Fruit fly (Drosophila melanogaster) whole organism, embryonic: ENCODE data around the gene Lon.
A peak's percentile ranks its signal among the peaks of the same experiment; 100 is the strongest.

Source experiments
- CG10979 ChIP-seq: fragments of 200-800 bp; sonication (Bioruptor generic); optimal IDR thresholded peaks from 2 replicates; lab custom pipeline; 2018; ENCODE audit warnings: missing biosample characterization, mild to moderate bottlenecking, missing genetic modification characterization, moderate library complexity
- CG11723 ChIP-seq: fragments of 200-800 bp; sonication (Bioruptor generic); optimal IDR thresholded peaks from 2 replicates; lab custom pipeline; 2017; ENCODE audit warnings: missing biosample characterization, mild to moderate bottlenecking, missing genetic modification characterization
- CG13123 ChIP-seq: fragments of 200-800 bp; sonication (Bioruptor generic); optimal IDR thresholded peaks from 2 replicates; lab custom pipeline; 2016; ENCODE audit warnings: missing biosample characterization, missing genetic modification characterization
- CG17829 ChIP-seq: fragments of 200-800 bp; optimal IDR thresholded peaks from 2 replicates; lab custom pipeline; 2019; ENCODE audit warnings: missing biosample characterization, mild to moderate bottlenecking, missing genetic modification characterization, moderate library complexity
- CG2712 ChIP-seq: fragments of 200-800 bp; optimal IDR thresholded peaks from 3 replicates; lab custom pipeline; 2019; ENCODE audit warnings: missing biosample characterization, mild to moderate bottlenecking, missing genetic modification characterization, moderate library complexity
- CG31388 ChIP-seq: fragments of 200-800 bp; sonication (Bioruptor generic); optimal IDR thresholded peaks from 2 replicates; lab custom pipeline; 2016; ENCODE audit warnings: missing biosample characterization, missing genetic modification characterization
- CG31441 ChIP-seq: fragments of 200-800 bp; sonication (Bioruptor generic); IDR thresholded peaks from 2 replicates; pipeline ENCODE4 v1.3.6; 2022; ENCODE audit warnings: missing biosample characterization, missing genetic modification characterization
- CG32767 ChIP-seq: fragments of 200-800 bp; sonication (Bioruptor generic); IDR thresholded peaks from 2 replicates; pipeline ENCODE4 v1.3.6; 2022; ENCODE audit warnings: missing biosample characterization, missing genetic modification characterization
- CG34376 ChIP-seq: fragments of 200-800 bp; sonication (Bioruptor generic); optimal IDR thresholded peaks from 2 replicates; lab custom pipeline; 2018; ENCODE audit warnings: missing biosample characterization, mild to moderate bottlenecking, missing genetic modification characterization
- CG5180 ChIP-seq: fragments of 200-800 bp; sonication (Bioruptor generic); optimal IDR thresholded peaks from 3 replicates; lab custom pipeline; 2017; ENCODE audit warnings: missing biosample characterization, missing genetic modification characterization, mild to moderate bottlenecking, moderate library complexity, missing genetic modification reagents
- CG6791 ChIP-seq: fragments of 200-800 bp; sonication (Bioruptor generic); IDR thresholded peaks from 3 replicates; pipeline ENCODE4 v1.3.6; 2022; ENCODE audit warnings: missing biosample characterization, missing genetic modification characterization; ENCODE audit not compliant: partially characterized antibody
- CG8359 ChIP-seq: fragments of 200-800 bp; sonication (Bioruptor generic); optimal IDR thresholded peaks from 2 replicates; lab custom pipeline; 2017; ENCODE audit warnings: missing biosample characterization, mild to moderate bottlenecking, missing genetic modification characterization, borderline replicate concordance
- CHES-1-like ChIP-seq: fragments of 200-800 bp; sonication (Bioruptor generic); optimal IDR thresholded peaks from 2 replicates; lab custom pipeline; 2016; ENCODE audit warnings: missing biosample characterization, missing genetic modification characterization
- Dip3 ChIP-seq: fragments of 200-800 bp; sonication (Bioruptor generic); optimal IDR thresholded peaks from 3 replicates; lab custom pipeline; 2016; ENCODE audit warnings: missing biosample characterization, missing genetic modification characterization
- E2f1 ChIP-seq: fragments of 200-800 bp; sonication (Bioruptor generic); IDR thresholded peaks from 2 replicates; pipeline ENCODE4 v1.3.6; 2022; ENCODE audit warnings: missing biosample characterization, missing genetic modification characterization
- Ets65A ChIP-seq: fragments of 200-800 bp; sonication (Bioruptor generic); peaks from one replicate; lab custom pipeline; 2016; ENCODE audit warnings: missing biosample characterization, missing genetic modification characterization
- Hey ChIP-seq: fragments of 200-800 bp; sonication (Bioruptor generic); optimal IDR thresholded peaks from 3 replicates; lab custom pipeline; 2018; ENCODE audit warnings: missing biosample characterization, mild to moderate bottlenecking, missing genetic modification characterization
- HmgZ ChIP-seq: fragments of 200-800 bp; sonication (Bioruptor generic); optimal IDR thresholded peaks from 2 replicates; lab custom pipeline; 2018; ENCODE audit warnings: missing biosample characterization, mild to moderate bottlenecking, missing genetic modification characterization
- Lhr ChIP-seq: fragments of 200-800 bp; sonication (Bioruptor generic); optimal IDR thresholded peaks from 3 replicates; lab custom pipeline; 2017; ENCODE audit warnings: mild to moderate bottlenecking, missing biosample characterization, missing genetic modification reagents, missing genetic modification characterization
- Med ChIP-seq: fragments of 200-800 bp; sonication (Bioruptor generic); peaks from one replicate; lab custom pipeline; 2016; ENCODE audit warnings: missing biosample characterization, missing genetic modification characterization, mild to moderate bottlenecking, inconsistent platforms, moderate library complexity
- PHDP ChIP-seq: fragments of 200-800 bp; sonication (Bioruptor generic); optimal IDR thresholded peaks from 3 replicates; lab custom pipeline; 2018; ENCODE audit warnings: missing biosample characterization, mild to moderate bottlenecking, missing genetic modification characterization, moderate library complexity
- Poxn ChIP-seq: fragments of 200-800 bp; sonication (Bioruptor generic); IDR thresholded peaks from 2 replicates; pipeline ENCODE4 v1.3.6; 2022; ENCODE audit warnings: missing biosample characterization, missing genetic modification characterization
- Ravus ChIP-seq: fragments of 200-800 bp; sonication (Bioruptor generic); IDR thresholded peaks from 2 replicates; pipeline ENCODE4 v1.3.6; 2022; ENCODE audit warnings: missing biosample characterization, missing genetic modification characterization
- Rx ChIP-seq: fragments of 200-800 bp; sonication (Bioruptor generic); IDR thresholded peaks from 2 replicates; pipeline ENCODE4 v1.3.6; 2022; ENCODE audit warnings: missing biosample characterization, missing genetic modification characterization
- Spps ChIP-seq: fragments of 200-800 bp; sonication (Bioruptor generic); optimal IDR thresholded peaks from 2 replicates; lab custom pipeline; 2018; ENCODE audit warnings: missing biosample characterization, mild to moderate bottlenecking, missing genetic modification characterization
- Tbp ChIP-seq: fragments of >200 bp; optimal IDR thresholded peaks from 2 replicates; lab custom pipeline; 2018; ENCODE audit warnings: missing biosample characterization, missing genetic modification characterization
- Trl ChIP-seq, 3 experiments: fragments of >200 bp in 2 of 3; fragments of 200-800 bp in 1 of 3; sonication (Bioruptor generic) in 1 of 3; optimal IDR thresholded peaks; 2 replicates in 1 of 3; 3 replicates in 2 of 3; lab custom pipeline; 2016 to 2017; ENCODE audit warnings: missing biosample characterization in 1 of 3, missing genetic modification characterization in 1 of 3
- aop ChIP-seq: fragments of 200-800 bp; sonication (Bioruptor generic); IDR thresholded peaks from 2 replicates; pipeline ENCODE4 v1.3.6; 2022; ENCODE audit warnings: missing biosample characterization, missing genetic modification characterization
- ap ChIP-seq: fragments of 200-800 bp; sonication (Bioruptor generic); IDR thresholded peaks from 2 replicates; pipeline ENCODE4 v1.3.6; 2022; ENCODE audit warnings: missing biosample characterization, missing genetic modification characterization
- ash1 ChIP-seq: fragments of 200-800 bp; sonication (Bioruptor generic); optimal IDR thresholded peaks from 2 replicates; lab custom pipeline; 2018; ENCODE audit warnings: missing biosample characterization, mild to moderate bottlenecking, missing genetic modification characterization
- ato ChIP-seq: fragments of 200-800 bp; sonication (Bioruptor generic); IDR thresholded peaks from 2 replicates; pipeline ENCODE4 v1.3.6; 2022; ENCODE audit warnings: missing biosample characterization, missing genetic modification characterization; ENCODE audit not compliant: partially characterized antibody
- bigmax ChIP-seq: fragments of 200-800 bp; sonication (Bioruptor generic); optimal IDR thresholded peaks from 2 replicates; lab custom pipeline; 2018; ENCODE audit warnings: missing biosample characterization, mild to moderate bottlenecking, missing genetic modification characterization
- cad ChIP-seq: fragments of >200 bp; optimal IDR thresholded peaks from 2 replicates; lab custom pipeline; 2017; ENCODE audit warnings: missing biosample characterization, missing genetic modification characterization
- cg ChIP-seq: fragments of 200-800 bp; sonication (Bioruptor generic); optimal IDR thresholded peaks from 3 replicates; lab custom pipeline; 2019; ENCODE audit warnings: missing biosample characterization, mild to moderate bottlenecking, missing genetic modification characterization, moderate library complexity
- chm ChIP-seq: fragments of 200-800 bp; sonication (Bioruptor generic); IDR thresholded peaks from 2 replicates; pipeline ENCODE4 v1.3.6; 2022; ENCODE audit warnings: missing biosample characterization, missing genetic modification characterization
- chn ChIP-seq: fragments of 200-800 bp; sonication (Bioruptor generic); optimal IDR thresholded peaks from 2 replicates; lab custom pipeline; 2016; ENCODE audit warnings: missing biosample characterization, missing genetic modification characterization
- dati ChIP-seq: fragments of 200-800 bp; sonication (Bioruptor generic); IDR thresholded peaks from 2 replicates; pipeline ENCODE4 v1.3.6; 2022; ENCODE audit warnings: missing biosample characterization, missing genetic modification characterization
- en ChIP-seq: fragments of 200-800 bp; sonication (Bioruptor generic); optimal IDR thresholded peaks from 2 replicates; lab custom pipeline; 2016; ENCODE audit warnings: missing biosample characterization, missing genetic modification characterization
- fru ChIP-seq: fragments of >200 bp; optimal IDR thresholded peaks from 2 replicates; lab custom pipeline; 2017
- gce ChIP-seq: fragments of 200-800 bp; sonication (Bioruptor generic); IDR thresholded peaks from 3 replicates; pipeline ENCODE4 v1.3.6; 2022; ENCODE audit warnings: missing biosample characterization, missing genetic modification characterization
- h ChIP-seq: fragments of >200 bp; optimal IDR thresholded peaks from 2 replicates; lab custom pipeline; 2017
- her ChIP-seq: fragments of 200-800 bp; sonication (Bioruptor generic); optimal IDR thresholded peaks from 2 replicates; lab custom pipeline; 2016; ENCODE audit warnings: missing biosample characterization, missing genetic modification characterization
- lilli ChIP-seq: fragments of 200-800 bp; sonication (Bioruptor generic); optimal IDR thresholded peaks from 3 replicates; lab custom pipeline; 2016; ENCODE audit warnings: missing biosample characterization, missing genetic modification characterization
- oc ChIP-seq: fragments of 200-800 bp; sonication (Bioruptor generic); optimal IDR thresholded peaks from 2 replicates; lab custom pipeline; 2018; ENCODE audit warnings: missing biosample characterization, mild to moderate bottlenecking, missing genetic modification characterization, moderate library complexity
- odd ChIP-seq: fragments of 200-800 bp; sonication (Bioruptor generic); optimal IDR thresholded peaks from 2 replicates; lab custom pipeline; 2017; ENCODE audit warnings: missing biosample characterization, mild to moderate bottlenecking, missing genetic modification characterization
- pan ChIP-seq, 4 experiments: fragments of >200 bp in 3 of 4; fragments of 200-800 bp in 1 of 4; sonication (Bioruptor generic) in 1 of 4; optimal IDR thresholded peaks in 3 of 4; IDR thresholded peaks in 1 of 4; 2 replicates each; pipeline versions ENCODE4 v1.3.6 to Lab custom; 2017 to 2022; ENCODE audit warnings: missing biosample characterization in 2 of 4, missing genetic modification characterization in 2 of 4, mixed read lengths in 1 of 4
- pfk ChIP-seq: fragments of 200-800 bp; sonication (Bioruptor generic); optimal IDR thresholded peaks from 2 replicates; lab custom pipeline; 2018; ENCODE audit warnings: missing biosample characterization, mild to moderate bottlenecking, missing genetic modification characterization, moderate library complexity
- psq ChIP-seq: fragments of 200-800 bp; sonication (Bioruptor generic); optimal IDR thresholded peaks from 2 replicates; lab custom pipeline; 2017; ENCODE audit warnings: missing biosample characterization, missing genetic modification characterization
- pzg ChIP-seq: fragments of 200-800 bp; sonication (Bioruptor generic); optimal IDR thresholded peaks from 3 replicates; lab custom pipeline; 2018; ENCODE audit warnings: missing biosample characterization, mild to moderate bottlenecking, missing genetic modification characterization, moderate library complexity
- schlank ChIP-seq: fragments of 200-800 bp; sonication (Bioruptor generic); optimal IDR thresholded peaks from 2 replicates; lab custom pipeline; 2018; ENCODE audit warnings: missing biosample characterization, mild to moderate bottlenecking, missing genetic modification characterization
- trh ChIP-seq: fragments of 200-800 bp; sonication (Bioruptor generic); optimal IDR thresholded peaks from 2 replicates; lab custom pipeline; 2016; ENCODE audit warnings: missing biosample characterization, missing genetic modification characterization

Lon gene

dm6 chr3L:19655923-19656322, 43.9 kb upstream of the Lon start (continued):
- TF ChIP-seq CG5180 (GFP tag; lab: Kevin White, UChicago) (peak; percentile 56), pzg (no peak), pfk (GFP tag; lab: Kevin White, UChicago) (no peak), oc (peak; percentile 66), lilli (GFP tag; lab: Kevin White, UChicago) (peak; percentile 8), gce (peak; percentile 47; the same call in 1 of the 3 replicates), odd (peak; percentile 36), bigmax (GFP tag; lab: Kevin White, UChicago) (no peak), her (no peak), E2f1 (GFP tag; lab: Robert Waterston, UW) (no peak), PHDP (tag; lab: Kevin White, UChicago) (peak; percentile 54), Tbp (GFP tag; lab: Kevin White, UChicago) (no peak), cg (GFP tag; lab: Kevin White, UChicago) (no peak), Hey (tag; lab: Kevin White, UChicago) (no peak), pan (optimal IDR thresholded peaks at IDR 0.05; lab: Kevin White, UChicago) (no peak), pan (GFP tag; optimal IDR thresholded peaks at IDR 0.05 in 1 of 2, IDR thresholded peaks at IDR 0.05 in 1 of 2) (peak in 1 of 2 experiments; percentile 48), CG8359 (GFP tag; lab: Kevin White, UChicago) (peak; percentile 25), HmgZ (tag; lab: Kevin White, UChicago) (no peak), chn (GFP tag; lab: Kevin White, UChicago) (no peak), schlank (tag; lab: Kevin White, UChicago) (no peak), Rx (GFP tag; lab: Robert Waterston, UW) (0 out of 2 replicates have a peak, but pooled peaks have one; percentile 15), CG2712 (tag; lab: Kevin White, UChicago) (peak; percentile 77), ash1 (GFP tag; lab: Kevin White, UChicago) (no peak), trh (GFP tag; lab: Kevin White, UChicago) (peak; percentile 15), CG11723 (GFP tag; lab: Kevin White, UChicago) (peak; percentile 42), en (GFP tag; lab: Kevin White, UChicago) (no peak), CG32767 (GFP tag; lab: Robert Waterston, UW) (no peak), CG31388 (GFP tag; lab: Kevin White, UChicago) (no peak), Poxn (GFP tag; lab: Robert Waterston, UW) (no peak), Ets65A (GFP tag; lab: Kevin White, UChicago) (peak; percentile 11), Ravus (GFP tag; lab: Robert Waterston, UW) (no peak; the same call in 1 of the 2 replicates), CG10979 (peak; percentile 68), cad (GFP tag; lab: Kevin White, UChicago) (no peak), Trl (optimal IDR thresholded peaks at IDR 0.05; lab: Kevin White, UChicago) (no peak), Trl (GFP tag; optimal IDR thresholded peaks at IDR 0.05; lab: Kevin White, UChicago) (peak; percentile 5), CG6791 (GFP tag; lab: Robert Waterston, UW) (no peak), CG17829 (peak; percentile 61), fru (lab: Kevin White, UChicago) (no peak), ap (GFP tag; lab: Robert Waterston, UW) (no peak), h (no peak), psq (GFP tag; lab: Kevin White, UChicago) (no peak), CG31441 (peak; percentile 67), Dip3 (GFP tag; lab: Kevin White, UChicago) (no peak), ato (GFP tag; lab: Robert Waterston, UW) (no peak), aop (0 out of 2 replicates have a peak, but pooled peaks have one; percentile 31), dati (GFP tag; lab: Robert Waterston, UW) (no peak), CG34376 (GFP tag; lab: Kevin White, UChicago) (no peak), Spps (tag; lab: Kevin White, UChicago) (peak; percentile 30), CHES-1-like (GFP tag; lab: Kevin White, UChicago) (no peak), Med (GFP tag; lab: Kevin White, UChicago) (peak; percentile 86), CG13123 (GFP tag; lab: Kevin White, UChicago) (no peak), chm (0 out of 2 replicates have a peak, but pooled peaks have one; percentile 27), Lhr (GFP tag; lab: Kevin White, UChicago) (peak; percentile 21)
